Worm (Caenorhabditis elegans) whole organism, L3 larva: ENCODE results near the gene B0035.21.

Source experiments
- daf-12 ChIP-seq: fragments of 150-350 bp; optimal IDR thresholded peaks from 2 replicates; lab custom pipeline; 2014; ENCODE audit warnings: missing biosample characterization, missing genetic modification reagents, missing genetic modification characterization
- lin-39 ChIP-seq: fragments of 150-350 bp; optimal IDR thresholded peaks from 2 replicates; lab custom pipeline; 2018; ENCODE audit warnings: missing biosample characterization, missing genetic modification reagents, missing genetic modification characterization
- nhr-11 ChIP-seq: fragments of 150-350 bp; optimal IDR thresholded peaks from 2 replicates; lab custom pipeline; 2014; ENCODE audit warnings: missing biosample characterization, missing genetic modification characterization
- nhr-237 ChIP-seq: fragments of 150-350 bp; optimal IDR thresholded peaks from 2 replicates; lab custom pipeline; 2014; ENCODE audit warnings: missing biosample characterization, missing genetic modification characterization
- nhr-28 ChIP-seq: fragments of 150-350 bp; optimal IDR thresholded peaks from 2 replicates; lab custom pipeline; 2014; ENCODE audit warnings: missing biosample characterization, missing genetic modification characterization
- unc-39 ChIP-seq: sonication (generic microtip); optimal IDR thresholded peaks from 4 replicates; lab custom pipeline; 2017; ENCODE audit warnings: missing biosample characterization, missing genetic modification characterization
- ztf-11 ChIP-seq: fragments of 150-350 bp; optimal IDR thresholded peaks from 2 replicates; lab custom pipeline; 2014; ENCODE audit warnings: missing biosample characterization, missing genetic modification characterization
- ztf-4 ChIP-seq: fragments of 150-350 bp; optimal IDR thresholded peaks from 2 replicates; lab custom pipeline; 2014; ENCODE audit warnings: missing biosample characterization, missing genetic modification characterization

ce11 chrIV:11307770-11308169, 19.3 kb upstream of the B0035.21 start:
- TF ChIP-seq nhr-28 (tag; lab: Kevin White, UChicago) (no peak), nhr-11 (no peak), lin-39 (tag; lab: Kevin White, UChicago) (no peak), nhr-237 (no peak), ztf-4 (tag; lab: Kevin White, UChicago) (no peak), daf-12 (tag; lab: Kevin White, UChicago) (no peak), ztf-11 (tag; lab: Kevin White, UChicago) (no peak), unc-39 (tag; lab: Kevin White, UChicago) (no peak)
